Fruit fly (Drosophila melanogaster) whole organism, embryonic: Measurements from ENCODE around the gene Atg2.
A peak's percentile ranks its signal among the peaks of the same experiment; 100 is the strongest.

Experiments
- Asciz ChIP-seq: fragments of 200-800 bp; sonication (Bioruptor generic); optimal IDR thresholded peaks from 2 replicates; lab custom pipeline; 2017; ENCODE audit warnings: missing biosample characterization, mild to moderate bottlenecking, missing genetic modification characterization, missing genetic modification reagents
- CG10274 ChIP-seq: fragments of 200-800 bp; sonication (Bioruptor generic); optimal IDR thresholded peaks from 3 replicates; lab custom pipeline; 2017; ENCODE audit warnings: missing biosample characterization, mild to moderate bottlenecking, missing genetic modification characterization
- CG10979 ChIP-seq: fragments of 200-800 bp; sonication (Bioruptor generic); optimal IDR thresholded peaks from 2 replicates; lab custom pipeline; 2018; ENCODE audit warnings: missing biosample characterization, mild to moderate bottlenecking, missing genetic modification characterization, moderate library complexity
- CG12219 ChIP-seq: fragments of 200-800 bp; sonication (Bioruptor generic); optimal IDR thresholded peaks from 3 replicates; lab custom pipeline; 2018; ENCODE audit warnings: missing biosample characterization, mild to moderate bottlenecking, missing genetic modification characterization
- CG14050 ChIP-seq: fragments of 200-800 bp; sonication (Bioruptor generic); IDR thresholded peaks from 3 replicates; pipeline ENCODE4 v1.3.6; 2022; ENCODE audit warnings: missing biosample characterization, missing genetic modification characterization
- CG14710 ChIP-seq: fragments of 200-800 bp; sonication (Bioruptor generic); optimal IDR thresholded peaks from 3 replicates; lab custom pipeline; 2019; ENCODE audit warnings: missing biosample characterization, mild to moderate bottlenecking, missing genetic modification characterization, moderate library complexity
- CG17912 ChIP-seq: fragments of 200-800 bp; sonication (Bioruptor generic); optimal IDR thresholded peaks from 2 replicates; lab custom pipeline; 2018; ENCODE audit warnings: missing biosample characterization, mild to moderate bottlenecking, missing genetic modification characterization
- CG18011 ChIP-seq: fragments of 200-800 bp; sonication (Bioruptor generic); optimal IDR thresholded peaks from 2 replicates; lab custom pipeline; 2017; ENCODE audit warnings: missing biosample characterization, missing genetic modification characterization, mild to moderate bottlenecking, moderate library complexity, missing genotype
- CG18599 ChIP-seq: fragments of 200-800 bp; sonication (Bioruptor generic); optimal IDR thresholded peaks from 3 replicates; lab custom pipeline; 2017; ENCODE audit warnings: missing biosample characterization, missing genetic modification characterization, mild to moderate bottlenecking, moderate library complexity, missing genetic modification reagents
- CG18764 ChIP-seq: fragments of 200-800 bp; sonication (Bioruptor generic); optimal IDR thresholded peaks from 3 replicates; lab custom pipeline; 2016; ENCODE audit warnings: missing biosample characterization, missing genetic modification characterization
- CG2120 ChIP-seq: fragments of 200-800 bp; sonication (Bioruptor generic); optimal IDR thresholded peaks from 3 replicates; lab custom pipeline; 2016; ENCODE audit warnings: missing biosample characterization, missing genetic modification characterization
- CG2199 ChIP-seq: fragments of 200-800 bp; sonication (Bioruptor generic); IDR thresholded peaks from 3 replicates; pipeline ENCODE4 v1.3.6; 2022; ENCODE audit warnings: missing biosample characterization, missing genetic modification characterization
- CG30020 ChIP-seq: fragments of 200-800 bp; optimal IDR thresholded peaks from 2 replicates; lab custom pipeline; 2019; ENCODE audit warnings: missing biosample characterization, mild to moderate bottlenecking, missing genetic modification characterization, moderate library complexity
- CG31365 ChIP-seq: fragments of 200-800 bp; sonication (Bioruptor generic); optimal IDR thresholded peaks from 2 replicates; lab custom pipeline; 2018; ENCODE audit warnings: missing biosample characterization, mild to moderate bottlenecking, missing genetic modification characterization
- CG31388 ChIP-seq: fragments of 200-800 bp; sonication (Bioruptor generic); optimal IDR thresholded peaks from 2 replicates; lab custom pipeline; 2016; ENCODE audit warnings: missing biosample characterization, missing genetic modification characterization
- CG3281 ChIP-seq: fragments of 200-800 bp; sonication (Bioruptor generic); optimal IDR thresholded peaks from 3 replicates; lab custom pipeline; 2017; ENCODE audit warnings: missing biosample characterization, mild to moderate bottlenecking, missing genetic modification characterization
- CG34422 ChIP-seq: fragments of 200-800 bp; sonication (Bioruptor generic); IDR thresholded peaks from 3 replicates; pipeline ENCODE4 v1.3.6; 2022; ENCODE audit warnings: missing biosample characterization, missing genetic modification characterization
- CG4617 ChIP-seq: fragments of 200-800 bp; sonication (Bioruptor generic); optimal IDR thresholded peaks from 3 replicates; lab custom pipeline; 2016; ENCODE audit warnings: missing biosample characterization, missing genetic modification characterization, borderline replicate concordance
- CG5953 ChIP-seq: fragments of 200-800 bp; sonication (Bioruptor generic); IDR thresholded peaks from 2 replicates; pipeline ENCODE4 v1.3.6; 2022; ENCODE audit warnings: missing biosample characterization, missing genetic modification characterization
- CG6272 ChIP-seq: fragments of 200-800 bp; sonication (Bioruptor generic); IDR thresholded peaks from 2 replicates; pipeline ENCODE4 v1.3.6; 2022; ENCODE audit warnings: missing biosample characterization, missing genetic modification characterization
- CG6854 ChIP-seq: fragments of 200-800 bp; sonication (Bioruptor generic); optimal IDR thresholded peaks from 3 replicates; lab custom pipeline; 2017; ENCODE audit warnings: missing biosample characterization, mild to moderate bottlenecking, missing genetic modification characterization
- CG8359 ChIP-seq: fragments of 200-800 bp; sonication (Bioruptor generic); optimal IDR thresholded peaks from 2 replicates; lab custom pipeline; 2017; ENCODE audit warnings: missing biosample characterization, mild to moderate bottlenecking, missing genetic modification characterization, borderline replicate concordance
- CG8924 ChIP-seq: fragments of 200-800 bp; optimal IDR thresholded peaks from 3 replicates; lab custom pipeline; 2019; ENCODE audit warnings: missing biosample characterization, mild to moderate bottlenecking, missing genetic modification characterization, moderate library complexity
- CG9437 ChIP-seq: fragments of 200-800 bp; sonication (Bioruptor generic); optimal IDR thresholded peaks from 2 replicates; lab custom pipeline; 2018; ENCODE audit warnings: missing biosample characterization, mild to moderate bottlenecking, missing genetic modification characterization
- CG9817 ChIP-seq: fragments of 200-800 bp; sonication (Bioruptor generic); optimal IDR thresholded peaks from 2 replicates; lab custom pipeline; 2018; ENCODE audit warnings: missing biosample characterization, mild to moderate bottlenecking, missing genetic modification characterization, moderate library complexity
- CTCF ChIP-seq: fragments of 200-800 bp; sonication (Bioruptor generic); optimal IDR thresholded peaks from 2 replicates; lab custom pipeline; 2017; ENCODE audit warnings: missing biosample characterization, mild to moderate bottlenecking, missing genetic modification characterization, moderate library complexity
- Camta ChIP-seq: fragments of 200-800 bp; sonication (Bioruptor generic); optimal IDR thresholded peaks from 2 replicates; lab custom pipeline; 2016; ENCODE audit warnings: missing biosample characterization, missing genetic modification characterization
- CoRest ChIP-seq: fragments of 200-800 bp; sonication (Bioruptor generic); optimal IDR thresholded peaks from 3 replicates; lab custom pipeline; 2018; ENCODE audit warnings: missing biosample characterization, mild to moderate bottlenecking, missing genetic modification characterization, moderate library complexity
- Fer1 ChIP-seq: fragments of 200-800 bp; sonication (Bioruptor generic); optimal IDR thresholded peaks from 2 replicates; lab custom pipeline; 2017; ENCODE audit warnings: missing biosample characterization, mild to moderate bottlenecking, missing genetic modification characterization
- HLH3B ChIP-seq: fragments of 200-800 bp; sonication (Bioruptor generic); IDR thresholded peaks from 2 replicates; pipeline ENCODE4 v1.3.6; 2022; ENCODE audit warnings: missing biosample characterization, missing genetic modification characterization
- Hey ChIP-seq: fragments of 200-800 bp; sonication (Bioruptor generic); optimal IDR thresholded peaks from 3 replicates; lab custom pipeline; 2018; ENCODE audit warnings: missing biosample characterization, mild to moderate bottlenecking, missing genetic modification characterization
- Hr3 ChIP-seq: fragments of 200-800 bp; sonication (Bioruptor generic); optimal IDR thresholded peaks from 3 replicates; lab custom pipeline; 2016; ENCODE audit warnings: missing biosample characterization, missing genetic modification characterization
- Hr39 ChIP-seq: fragments of >200 bp; optimal IDR thresholded peaks from 2 replicates; lab custom pipeline; 2017
- Kr ChIP-seq: fragments of 200-800 bp; sonication (Bioruptor generic); optimal IDR thresholded peaks from 2 replicates; lab custom pipeline; 2017; ENCODE audit warnings: missing biosample characterization, mild to moderate bottlenecking, missing genetic modification characterization
- Meics ChIP-seq: fragments of 200-800 bp; sonication (Bioruptor generic); optimal IDR thresholded peaks from 2 replicates; lab custom pipeline; 2017; ENCODE audit warnings: missing biosample characterization, mild to moderate bottlenecking, missing genetic modification characterization
- NFAT ChIP-seq: fragments of 200-800 bp; sonication (Bioruptor generic); IDR thresholded peaks from 2 replicates; pipeline ENCODE4 v1.3.6; 2022; ENCODE audit warnings: missing biosample characterization, missing genetic modification characterization
- Nf-YB ChIP-seq: fragments of 200-800 bp; sonication (Bioruptor generic); optimal IDR thresholded peaks from 3 replicates; lab custom pipeline; 2019; ENCODE audit warnings: missing biosample characterization, mild to moderate bottlenecking, missing genetic modification characterization, moderate library complexity
- Ptx1 ChIP-seq: fragments of 200-800 bp; sonication (Bioruptor generic); IDR thresholded peaks from 2 replicates; pipeline ENCODE4 v1.3.6; 2022; ENCODE audit warnings: missing biosample characterization, missing genetic modification characterization
- Six4 ChIP-seq: fragments of 200-800 bp; sonication (Bioruptor generic); optimal IDR thresholded peaks from 2 replicates; lab custom pipeline; 2016; ENCODE audit warnings: missing biosample characterization, missing genetic modification characterization
- Xbp1 ChIP-seq: fragments of 200-800 bp; sonication (Bioruptor generic); optimal IDR thresholded peaks from 3 replicates; lab custom pipeline; 2016; ENCODE audit warnings: missing biosample characterization, mild to moderate bottlenecking, missing genetic modification characterization
- ci ChIP-seq: fragments of 200-800 bp; sonication (Bioruptor generic); IDR thresholded peaks from 3 replicates; pipeline ENCODE4 v1.3.6; 2022; ENCODE audit warnings: missing biosample characterization, missing genetic modification characterization
- corto ChIP-seq: fragments of 200-800 bp; sonication (Bioruptor generic); optimal IDR thresholded peaks from 2 replicates; lab custom pipeline; 2016; ENCODE audit warnings: missing biosample characterization, mild to moderate bottlenecking, missing genetic modification characterization, moderate library complexity
- crp ChIP-seq, 2 experiments: fragments of 200-800 bp; sonication (Bioruptor generic); optimal IDR thresholded peaks; 2 replicates in 1 of 2; 3 replicates in 1 of 2; lab custom pipeline; 2017; ENCODE audit warnings: missing biosample characterization in 2 of 2, missing genetic modification characterization in 2 of 2, mild to moderate bottlenecking in 1 of 2, moderate library complexity in 1 of 2
- danr ChIP-seq: fragments of 200-800 bp; sonication (Bioruptor generic); IDR thresholded peaks from 2 replicates; pipeline ENCODE4 v1.3.6; 2022; ENCODE audit warnings: missing biosample characterization, missing genetic modification characterization
- dmrt99B ChIP-seq: fragments of 200-800 bp; sonication (Bioruptor generic); optimal IDR thresholded peaks from 2 replicates; lab custom pipeline; 2018; ENCODE audit warnings: missing biosample characterization, mild to moderate bottlenecking, missing genetic modification characterization, moderate library complexity
- gsb ChIP-seq: fragments of 200-800 bp; sonication (Bioruptor generic); IDR thresholded peaks from 2 replicates; pipeline ENCODE4 v1.3.6; 2022; ENCODE audit warnings: missing biosample characterization, missing genetic modification characterization
- hbn ChIP-seq: fragments of 200-800 bp; sonication (Bioruptor generic); IDR thresholded peaks from 2 replicates; pipeline ENCODE4 v1.3.6; 2022; ENCODE audit warnings: missing biosample characterization, missing genetic modification characterization; ENCODE audit not compliant: partially characterized antibody
- ro ChIP-seq: fragments of 200-800 bp; sonication (Bioruptor generic); IDR thresholded peaks from 2 replicates; pipeline ENCODE4 v1.3.6; 2022; ENCODE audit warnings: missing biosample characterization, missing genetic modification characterization
- so ChIP-seq: fragments of 200-800 bp; sonication (Bioruptor generic); IDR thresholded peaks from 3 replicates; pipeline ENCODE4 v1.3.6; 2022; ENCODE audit warnings: missing biosample characterization, missing genetic modification characterization
- tap ChIP-seq: fragments of 200-800 bp; optimal IDR thresholded peaks from 3 replicates; lab custom pipeline; 2019; ENCODE audit warnings: missing biosample characterization, mild to moderate bottlenecking, missing genetic modification characterization, moderate library complexity
- tll ChIP-seq, 2 experiments: fragments of 200-800 bp in 1 of 2; fragments of >200 bp in 1 of 2; sonication (Bioruptor generic) in 1 of 2; optimal IDR thresholded peaks; 2 replicates each; lab custom pipeline; 2017 to 2019; ENCODE audit warnings: missing biosample characterization in 2 of 2, missing genetic modification characterization in 2 of 2, mild to moderate bottlenecking in 1 of 2, moderate library complexity in 1 of 2

Gene Atg2

DNA sequence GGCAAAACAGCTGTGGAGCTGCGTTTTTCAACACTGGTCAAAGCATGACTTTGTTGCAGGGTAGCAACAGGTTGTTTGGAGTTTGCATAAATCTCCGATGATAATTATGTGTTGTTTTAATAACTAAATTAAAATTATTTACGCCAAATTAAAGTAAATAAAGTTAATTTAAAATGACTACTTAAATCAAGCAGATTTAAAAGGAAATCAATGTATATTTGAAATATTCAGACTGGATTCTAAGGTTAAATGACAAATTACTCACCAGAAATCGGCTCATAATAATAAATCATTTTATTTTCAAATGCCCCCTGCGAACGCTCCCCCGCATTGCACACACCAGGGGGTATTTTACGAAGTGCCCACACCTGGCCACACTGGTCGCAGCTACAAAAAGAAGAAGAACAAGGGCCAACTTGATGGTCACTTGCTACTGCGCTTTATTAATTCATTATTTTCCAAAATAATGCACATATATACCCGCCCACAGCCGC lies at the start of gene Atg2, which contains the start of gene CG12093 (continued):
- TF ChIP-seq Asciz (GFP tag; lab: Kevin White, UChicago) (peak; percentile 86), CG30020 (tag; lab: Kevin White, UChicago) (peak; percentile 82), ci (GFP tag; lab: Robert Waterston, UW) (peak; percentile 94), CG5953 (GFP tag; lab: Robert Waterston, UW) (peak; percentile 81), CG31365 (tag; lab: Kevin White, UChicago) (no peak), dmrt99B (tag; lab: Kevin White, UChicago) (peak; percentile 91), CG18764 (GFP tag; lab: Kevin White, UChicago) (peak; percentile 78), CG2120 (GFP tag; lab: Kevin White, UChicago) (peak; percentile 95), CG10274 (GFP tag; lab: Kevin White, UChicago) (peak; percentile 55), Kr (GFP tag; lab: Kevin White, UChicago) (no peak), CG14710 (tag; lab: Kevin White, UChicago) (peak; percentile 89), CG8924 (tag; lab: Kevin White, UChicago) (peak; percentile 95), gsb (peak; percentile 90), CG6854 (peak; percentile 41), crp (GFP tag; optimal IDR thresholded peaks at IDR 0.05; lab: Kevin White, UChicago) (peak; percentile 59 to 89), danr (peak; percentile 78), Fer1 (peak; percentile 84), tll (GFP tag; optimal IDR thresholded peaks at IDR 0.05; lab: Kevin White, UChicago) (peak; percentile 24 to 85), HLH3B (GFP tag; lab: Robert Waterston, UW) (peak; percentile 86), Hr39 (lab: Kevin White, UChicago) (no peak), CG17912 (GFP tag; lab: Kevin White, UChicago) (peak; percentile 40), Six4 (GFP tag; lab: Kevin White, UChicago) (peak; percentile 70), CG14050 (peak; percentile 88), CG4617 (GFP tag; lab: Kevin White, UChicago) (peak; percentile 79), CTCF (GFP tag; lab: Kevin White, UChicago) (peak; percentile 40), CG9437 (GFP tag; lab: Kevin White, UChicago) (peak; percentile 86), ro (GFP tag; lab: Robert Waterston, UW) (peak; percentile 86), so (GFP tag; lab: Robert Waterston, UW) (peak; percentile 89), CG8359 (peak; percentile 55), Ptx1 (GFP tag; lab: Robert Waterston, UW) (peak; percentile 96), CoRest (tag; lab: Kevin White, UChicago) (peak; percentile 97), Nf-YB (GFP tag; lab: Kevin White, UChicago) (peak; percentile 75), CG3281 (GFP tag; lab: Kevin White, UChicago) (peak; percentile 90), Hey (peak; percentile 55), hbn (GFP tag; lab: Robert Waterston, UW) (no peak), CG34422 (GFP tag; lab: Robert Waterston, UW) (peak; percentile 94), CG6272 (GFP tag; lab: Robert Waterston, UW) (peak; percentile 90), NFAT (GFP tag; lab: Robert Waterston, UW) (peak; percentile 93), Meics (GFP tag; lab: Kevin White, UChicago) (peak; percentile 90), corto (GFP tag; lab: Kevin White, UChicago) (no peak), tap (tag; lab: Kevin White, UChicago) (peak; percentile 83), Xbp1 (GFP tag; lab: Kevin White, UChicago) (peak; percentile 97), Camta (GFP tag; lab: Kevin White, UChicago) (peak; percentile 78), CG10979 (peak; percentile 81), CG18011 (GFP tag; lab: Kevin White, UChicago) (peak; percentile 75), CG9817 (peak; percentile 97), Hr3 (GFP tag; lab: Kevin White, UChicago) (peak; percentile 95), CG2199 (GFP tag; lab: Robert Waterston, UW) (0 out of 3 replicates have a peak, but pooled peaks have one; percentile 69), CG18599 (GFP tag; lab: Kevin White, UChicago) (peak; percentile 92), CG31388 (peak; percentile 52), CG12219 (peak; percentile 71)
